Worm (Caenorhabditis elegans) whole organism, young adult: Measurements from ENCODE around the gene F53B7.7.

Source experiments
- F52B5.7 ChIP-seq: sonication (generic microtip); optimal IDR thresholded peaks from 2 replicates; lab custom pipeline; 2016; ENCODE audit warnings: mild to moderate bottlenecking, missing genetic modification characterization, missing compliant biosample characterization
- athp-1 ChIP-seq: sonication (generic microtip); optimal IDR thresholded peaks from 2 replicates; lab custom pipeline; 2017; ENCODE audit warnings: mild to moderate bottlenecking, missing genetic modification characterization, missing compliant biosample characterization
- ceh-100 ChIP-seq: fragments of 200-800 bp; sonication (Bioruptor generic); IDR thresholded peaks from 2 replicates; pipeline ENCODE4 v1.3.6; 2022; ENCODE audit warnings: missing genetic modification reagents, missing genetic modification characterization, missing compliant biosample characterization
- sea-2 ChIP-seq: fragments of 200-800 bp; sonication (Bioruptor generic); IDR thresholded peaks from 2 replicates; pipeline ENCODE4 v1.3.6; 2022; ENCODE audit warnings: missing genetic modification characterization, missing compliant biosample characterization
- ztf-26 ChIP-seq: sonication (generic microtip); optimal IDR thresholded peaks from 2 replicates; lab custom pipeline; 2017; ENCODE audit warnings: missing genetic modification characterization, missing compliant biosample characterization

- TF ChIP-seq athp-1 (tag; lab: Kevin White, UChicago), result no peak
- TF ChIP-seq ceh-100 (GFP tag; lab: Robert Waterston, UW), result no peak
- no peak for TF ChIP-seq ztf-26
- no peak for TF ChIP-seq F52B5.7
- TF ChIP-seq sea-2 (GFP tag; lab: Robert Waterston, UW), result no peak
These were observed 3.5 kb downstream of the F53B7.7 start, which contains the start of gene F53B7.4 for ce11 chrV:11002434-11002833.
